Worm (Caenorhabditis elegans) whole organism, midembryonic: ENCODE data around the gene R12C12.5.

Source experiments
- cog-1 ChIP-seq: sonication (generic microtip); optimal IDR thresholded peaks from 2 replicates; lab custom pipeline; 2016; ENCODE audit warnings: missing genetic modification characterization, missing compliant biosample characterization
- flt-1 ChIP-seq: fragments of 200-800 bp; sonication (Bioruptor generic); IDR thresholded peaks from 2 replicates; pipeline ENCODE4 v1.3.6; 2022; ENCODE audit warnings: missing genetic modification characterization, missing compliant biosample characterization
- ztf-29 ChIP-seq: fragments of 200-800 bp; sonication (Bioruptor generic); IDR thresholded peaks from 2 replicates; pipeline ENCODE4 v1.3.6; 2022; ENCODE audit warnings: missing genetic modification reagents, missing genetic modification characterization, missing compliant biosample characterization

ce11 chrII:6045048-6045447 is at the start of gene R12C12.5:
- TF ChIP-seq ztf-29 (GFP tag; lab: Robert Waterston, UW): no peak
- no peak for TF ChIP-seq flt-1 (GFP tag; lab: Robert Waterston, UW)
- no peak for TF ChIP-seq cog-1 (tag; lab: Kevin White, UChicago)
